Worm (Caenorhabditis elegans): ENCODE data around the gene D2024.18.
"Not testable (repeated sequence)": the region's sequence is repeated elsewhere in the genome, so short reads cannot be mapped to it uniquely, and the experiment has no call there.

D2024.18 gene

DNA sequence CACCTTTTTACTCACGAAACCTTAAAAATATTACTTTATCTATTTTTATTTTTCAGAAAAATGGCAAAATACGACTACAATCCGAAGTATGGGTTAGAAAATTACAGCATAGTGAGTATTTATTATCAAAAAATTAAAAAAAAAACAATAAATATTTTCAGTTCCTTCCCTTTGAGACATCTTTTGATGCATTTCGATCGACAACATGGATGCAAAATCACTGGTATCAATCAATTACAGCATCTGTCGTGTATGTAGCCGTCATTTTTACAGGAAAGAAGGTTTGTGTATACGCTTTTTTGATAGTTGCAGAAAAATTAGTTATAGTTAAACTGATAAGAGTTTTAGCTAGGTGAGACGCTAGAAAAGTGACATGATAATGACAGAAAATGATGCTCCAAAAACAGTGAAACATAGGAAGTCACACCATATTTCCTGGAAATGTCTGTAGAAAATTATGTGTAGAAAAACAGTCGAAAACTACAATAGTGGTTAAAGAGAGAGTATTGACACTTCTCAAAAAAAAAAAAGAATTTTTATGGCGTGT, 12.5 kb upstream of the D2024.18 start, which contains the start of gene elo-3:
TSS of gene elo-3 (plus strand) at position 51 of the 547 bp plus-strand sequence.
- no peak for TF ChIP-seq unc-62 (GFP tag; optimal IDR thresholded peaks at IDR 0.05)

DNA sequence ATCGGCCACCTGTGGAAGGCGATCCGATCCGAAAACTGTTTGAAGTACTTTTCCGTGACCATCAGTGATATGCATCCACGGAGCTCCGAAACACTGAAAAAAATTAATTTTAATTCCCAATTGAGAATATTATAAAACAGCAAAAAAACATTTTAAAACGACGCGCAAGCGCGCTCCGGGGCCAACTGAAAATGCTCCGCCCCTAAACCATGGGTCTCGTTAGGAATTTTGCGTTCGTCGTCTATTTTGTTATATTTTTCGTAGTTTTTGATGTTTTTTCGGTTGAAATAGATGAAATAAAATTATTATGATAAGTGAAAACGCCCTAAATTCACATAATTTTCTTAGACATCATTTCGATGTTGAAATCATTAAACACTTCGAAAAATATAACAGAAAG, 9.7 kb upstream of the D2024.18 start:
- TF ChIP-seq unc-62 (GFP tag; optimal IDR thresholded peaks at IDR 0.05): no peak

DNA sequence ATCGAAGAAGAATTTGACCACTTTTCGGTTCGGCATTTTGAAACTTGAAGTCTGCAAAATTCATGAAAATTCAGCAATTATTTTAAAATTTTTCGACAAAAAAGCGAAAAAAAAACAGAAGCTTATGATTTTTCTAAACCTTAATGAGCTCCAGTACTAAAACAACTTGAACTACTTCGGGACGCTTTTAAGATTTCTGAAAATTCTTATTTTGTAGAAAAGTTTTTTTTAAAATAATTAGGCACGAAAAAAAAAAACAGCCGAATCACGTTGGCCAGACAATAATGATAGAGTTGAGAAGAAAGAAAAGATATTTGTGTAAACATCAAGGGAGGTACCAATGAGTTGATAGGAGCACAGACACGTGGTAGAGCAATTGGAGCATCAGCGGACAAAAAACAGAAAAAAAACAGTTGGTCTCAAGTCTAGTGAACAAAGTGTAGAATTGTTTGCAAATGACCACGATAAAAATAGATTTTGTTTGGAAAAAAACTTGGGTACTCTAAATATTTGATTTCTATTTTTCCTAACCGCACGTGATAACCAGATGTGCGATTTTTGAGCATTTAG, 8.0 kb upstream of the D2024.18 start, which contains the start of gene gstk-2:
TSS of gene gstk-2 (minus strand) at position 51 of the 570 bp plus-strand sequence.
- TF ChIP-seq unc-62 (GFP tag; optimal IDR thresholded peaks at IDR 0.05): no peak

DNA sequence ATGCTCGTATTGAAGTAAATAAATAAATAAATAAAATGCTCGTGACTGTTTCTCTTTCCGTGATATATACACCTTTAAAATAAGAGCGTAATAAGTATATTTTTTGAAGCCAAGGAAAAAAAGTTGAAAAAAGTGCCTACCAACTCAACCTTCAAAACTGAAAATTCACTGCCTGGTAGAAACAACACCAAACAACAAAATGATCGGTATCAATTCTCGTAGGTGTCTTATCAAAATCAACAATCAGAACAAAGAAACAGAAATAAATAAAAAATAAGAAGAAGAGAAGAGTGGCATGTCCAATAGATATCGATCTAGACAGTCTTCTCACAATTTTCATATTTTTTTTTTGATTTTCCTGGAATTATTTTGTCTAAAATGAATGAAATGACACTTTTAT, 6.3 kb upstream of the D2024.18 start, which contains the start of gene afmd-1:
TSS of gene afmd-1 (plus strand) at position 316 of the 400 bp plus-strand sequence.
- TF ChIP-seq unc-62 (GFP tag; optimal IDR thresholded peaks at IDR 0.05): no peak

DNA sequence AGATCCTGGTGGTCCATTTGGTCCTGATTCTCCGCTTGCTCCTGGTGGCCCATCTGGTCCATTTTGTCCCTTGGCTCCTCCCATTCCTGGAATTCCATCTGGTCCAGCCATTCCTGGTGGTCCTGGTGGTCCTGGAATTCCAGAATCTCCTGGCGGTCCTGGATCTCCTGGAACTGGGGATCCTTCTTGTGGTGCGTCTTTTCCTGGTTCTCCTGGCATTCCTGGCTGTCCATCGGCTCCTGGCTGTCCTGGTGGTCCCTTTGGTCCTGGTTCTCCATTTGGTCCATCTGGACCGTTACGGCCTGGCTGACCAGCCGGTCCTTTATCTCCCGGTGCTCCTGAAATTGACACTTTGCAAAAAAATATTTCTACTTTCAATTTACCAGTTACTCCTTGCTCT, 4.7 kb upstream of the D2024.18 start:
- TF ChIP-seq unc-62 (GFP tag; optimal IDR thresholded peaks at IDR 0.05): no peak

DNA sequence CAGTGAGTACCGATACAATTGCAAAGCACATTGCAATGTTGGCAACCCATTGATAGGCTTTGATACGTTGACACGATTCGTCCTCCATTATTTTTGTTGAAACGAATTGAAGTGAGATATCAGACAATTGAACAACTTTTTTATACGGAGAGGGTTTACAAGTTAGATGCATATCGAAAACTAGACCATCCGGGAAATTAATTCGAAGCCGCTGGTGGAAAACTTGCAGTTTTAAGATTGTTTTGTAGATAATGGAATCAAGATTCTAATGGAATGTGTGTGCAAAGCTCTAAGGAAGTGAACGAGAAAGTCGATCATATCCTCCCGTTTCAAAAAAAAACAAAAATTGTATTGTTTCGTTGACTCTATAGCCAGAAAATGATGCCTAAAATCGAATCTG, 3.7 kb upstream of the D2024.18 start, which contains the start of gene col-114:
TSS of gene col-114 (minus strand) at position 101 of the 400 bp plus-strand sequence.
- no peak for TF ChIP-seq unc-62 (GFP tag; optimal IDR thresholded peaks at IDR 0.05)

DNA sequence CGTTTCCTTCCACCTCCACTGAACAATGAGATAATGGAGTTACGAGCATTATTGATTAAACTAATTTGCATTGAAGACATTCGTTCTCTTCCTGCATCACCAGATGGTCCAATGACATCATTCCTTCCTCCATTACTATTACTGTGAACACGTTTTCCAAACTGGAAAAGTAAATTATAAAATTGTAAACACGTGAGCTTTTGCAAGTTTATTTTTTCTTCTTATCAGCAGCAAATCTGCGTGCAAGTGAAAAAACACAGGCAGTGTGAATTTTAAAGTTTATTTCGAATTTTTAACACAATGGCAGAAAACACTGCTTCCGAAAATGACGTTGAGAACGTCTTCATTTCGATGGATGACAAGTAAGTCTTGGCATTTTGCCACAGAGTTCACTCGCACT, 3.0 kb upstream of the D2024.18 start, which contains the start of gene D2024.1:
TSS of gene D2024.1 (plus strand) at position 301 of the 400 bp plus-strand sequence.
- not testable (repeated sequence) for TF ChIP-seq unc-62 (GFP tag; optimal IDR thresholded peaks at IDR 0.05)

DNA sequence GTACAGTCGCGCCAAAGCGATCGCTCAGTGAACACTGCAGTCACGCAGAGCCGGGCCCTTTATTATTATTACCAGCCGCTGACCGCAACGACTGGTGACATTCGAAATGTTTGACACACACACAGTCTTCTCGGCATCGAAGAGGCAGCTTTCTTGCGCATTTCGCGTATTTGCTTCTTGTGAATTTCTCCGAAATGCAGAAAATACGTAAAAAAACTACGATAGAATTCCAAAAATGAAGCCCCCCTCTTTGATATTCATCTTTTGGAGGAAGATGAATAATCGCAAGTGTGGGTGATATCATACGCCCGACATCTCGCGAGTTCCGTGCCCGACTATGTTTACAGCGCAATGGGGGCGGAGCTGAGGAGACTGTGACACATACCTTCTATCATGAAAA, 3.0 kb downstream of the D2024.18 start:
- no peak for TF ChIP-seq unc-62 (GFP tag; optimal IDR thresholded peaks at IDR 0.05)

DNA sequence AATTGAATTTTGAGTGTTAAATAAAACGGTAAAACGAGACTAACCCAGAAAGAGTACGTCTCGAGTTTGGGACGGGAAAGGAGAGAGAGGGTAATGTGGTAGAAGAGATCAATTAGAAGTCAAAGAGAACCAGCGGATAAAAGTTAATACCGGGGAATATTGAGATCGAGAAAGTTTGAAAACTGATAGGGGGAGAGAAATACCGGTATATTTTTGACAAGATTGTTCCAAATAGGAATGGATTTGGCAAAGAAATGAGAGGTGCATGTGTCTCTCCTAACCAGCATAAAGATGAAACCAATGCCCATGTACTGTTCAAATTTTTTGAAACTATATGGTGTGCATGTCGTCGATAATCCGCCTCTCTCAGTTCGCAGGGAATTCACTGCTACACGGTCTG, 4.4 kb downstream of the D2024.18 start, which contains the start of gene C06E4.5:
TSS of gene C06E4.5 (plus strand) at position 301 of the 400 bp plus-strand sequence.
- TF ChIP-seq unc-62 (GFP tag; optimal IDR thresholded peaks at IDR 0.05): not testable (repeated sequence)

DNA sequence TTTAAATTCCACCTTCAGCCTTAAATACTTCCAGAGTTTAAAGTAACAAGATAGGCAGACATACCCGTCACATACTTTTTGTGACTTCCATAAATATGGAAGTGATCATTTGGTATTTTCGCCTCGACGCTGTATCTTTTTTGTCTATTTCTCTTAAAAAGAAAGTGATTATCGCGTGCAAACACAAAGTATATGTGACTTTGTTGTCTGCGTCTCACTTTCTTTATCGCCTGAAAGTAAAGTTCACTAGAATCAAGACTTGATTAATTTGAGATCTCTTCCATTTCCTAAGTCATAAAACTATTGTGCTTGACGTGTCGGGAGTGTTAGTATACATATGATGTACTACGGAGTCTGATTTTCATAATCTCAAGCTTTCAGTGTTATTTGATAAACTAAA, 8.0 kb downstream of the D2024.18 start, which contains the start of gene C06E4.6:
TSS of gene C06E4.6 (minus strand) at position 51 of the 400 bp plus-strand sequence.
- no peak for TF ChIP-seq unc-62 (GFP tag; optimal IDR thresholded peaks at IDR 0.05)

DNA sequence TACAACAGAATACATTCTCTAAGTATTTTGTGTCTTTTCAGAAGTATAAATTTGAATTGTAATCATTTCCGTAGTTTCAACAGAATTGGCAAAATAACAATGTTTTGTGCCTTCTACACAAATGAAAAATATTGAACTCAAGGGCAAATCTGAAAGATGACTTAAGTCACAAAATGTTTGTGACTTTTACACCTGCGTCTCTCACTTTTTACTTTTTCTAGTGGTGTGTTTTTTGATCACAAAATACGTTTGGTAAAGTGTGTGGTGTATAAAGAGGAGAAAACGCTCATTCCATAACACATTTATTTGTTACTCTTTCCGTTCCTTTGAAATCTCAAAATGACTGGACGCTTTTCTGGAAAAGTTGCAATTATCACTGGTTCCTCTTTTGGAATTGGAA, 10.3 kb downstream of the D2024.18 start, which contains the start of gene C06E4.3:
TSS of gene C06E4.3 (plus strand) at position 289 of the 400 bp plus-strand sequence.
- no peak for TF ChIP-seq unc-62 (GFP tag; optimal IDR thresholded peaks at IDR 0.05)

DNA sequence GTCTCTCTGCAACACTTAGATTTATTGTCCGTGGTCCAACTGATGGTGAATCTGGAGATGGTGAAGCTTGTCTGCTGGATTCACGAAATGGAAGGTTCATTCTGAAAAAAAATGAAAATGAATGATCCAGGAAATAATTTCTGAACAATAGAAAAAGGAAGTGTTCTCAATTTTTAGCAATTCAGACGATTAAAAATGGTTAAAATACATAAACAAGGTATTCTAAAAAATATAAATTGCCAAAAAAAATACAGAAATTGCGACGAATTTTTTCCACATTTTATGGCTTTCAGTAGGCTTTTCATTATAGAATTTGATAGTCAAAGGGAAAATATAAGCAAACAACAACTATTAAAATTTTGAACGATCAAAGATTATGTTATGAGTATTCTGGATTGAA, 12.9 kb downstream of the D2024.18 start, which contains the start of gene glb-2:
TSS of gene glb-2 (minus strand) at position 101 of the 400 bp plus-strand sequence.
- no peak for TF ChIP-seq unc-62 (GFP tag; optimal IDR thresholded peaks at IDR 0.05)

DNA sequence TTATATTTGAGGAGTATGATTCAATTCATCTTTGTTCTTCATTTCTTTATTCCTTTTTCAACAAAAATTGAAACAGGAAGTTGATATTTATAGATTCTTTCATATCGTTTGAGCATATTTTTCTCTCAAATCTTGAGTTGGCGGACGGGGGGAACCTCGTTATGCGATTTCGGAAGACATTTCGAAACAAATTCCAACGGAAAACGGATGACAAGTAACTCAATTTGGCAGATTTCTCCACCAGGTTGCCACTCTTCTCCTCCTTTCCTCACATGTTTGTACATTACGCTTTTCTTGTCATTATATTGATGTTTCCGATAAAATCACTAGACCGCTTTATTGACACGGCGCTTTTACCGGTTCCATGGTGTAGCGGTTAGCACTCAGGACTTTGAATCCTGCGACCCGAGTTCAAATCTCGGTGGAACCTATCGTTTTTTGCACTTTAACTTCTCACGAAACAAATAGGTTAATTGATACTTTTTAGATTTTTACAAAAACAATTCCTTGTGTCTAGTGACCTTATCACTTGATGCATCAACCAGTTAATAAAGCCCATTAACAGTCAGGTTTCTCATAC, 24.8 kb downstream of the D2024.18 start:
- no peak for TF ChIP-seq unc-62 (GFP tag; optimal IDR thresholded peaks at IDR 0.05)

DNA sequence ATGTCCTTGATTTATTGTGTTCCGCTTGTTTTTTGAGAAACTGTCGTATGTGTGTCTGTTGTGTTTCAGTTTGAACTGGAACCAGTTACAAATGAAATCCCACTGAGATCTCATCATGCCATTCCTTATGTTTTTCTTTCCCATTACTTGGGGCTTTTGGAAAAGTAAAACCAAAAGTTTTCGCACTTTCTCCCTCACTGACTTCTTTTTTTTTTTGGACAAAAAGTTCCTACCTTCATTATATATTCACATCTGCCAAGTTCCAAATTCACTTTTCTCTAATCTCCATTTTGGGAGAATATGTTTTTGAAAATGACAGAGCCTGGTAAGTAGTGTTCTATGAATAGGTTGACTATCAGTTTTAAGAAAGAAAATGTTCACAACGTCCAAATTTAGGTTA, 26.4 kb downstream of the D2024.18 start, which contains the start of gene C06E4.2:
TSS of gene C06E4.2 (plus strand) at position 301 of the 400 bp plus-strand sequence.
- no peak for TF ChIP-seq unc-62 (GFP tag; optimal IDR thresholded peaks at IDR 0.05)

DNA sequence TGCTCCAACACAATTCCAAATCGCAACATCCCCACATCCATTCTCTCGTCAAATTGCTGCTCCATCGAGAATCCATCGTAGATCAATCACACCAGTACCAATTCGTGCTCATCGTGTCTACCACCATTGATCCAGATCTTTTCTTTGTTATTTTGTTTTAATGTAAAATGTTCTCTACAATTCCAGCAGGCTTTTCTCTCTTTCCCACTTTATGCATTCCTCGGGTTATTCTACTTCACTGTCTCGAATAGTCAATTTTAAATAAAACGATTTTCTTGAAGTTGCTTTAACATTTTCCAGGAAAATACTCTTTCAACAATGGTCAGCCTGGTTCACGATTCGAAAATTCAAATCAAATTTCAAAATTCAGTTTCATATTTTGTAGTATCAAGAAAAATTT, 32.7 kb downstream of the D2024.18 start, which contains the start of gene C06E4.1:
TSS of gene C06E4.1 (plus strand) at position 301 of the 400 bp plus-strand sequence.
- TF ChIP-seq unc-62 (GFP tag; optimal IDR thresholded peaks at IDR 0.05): no peak

DNA sequence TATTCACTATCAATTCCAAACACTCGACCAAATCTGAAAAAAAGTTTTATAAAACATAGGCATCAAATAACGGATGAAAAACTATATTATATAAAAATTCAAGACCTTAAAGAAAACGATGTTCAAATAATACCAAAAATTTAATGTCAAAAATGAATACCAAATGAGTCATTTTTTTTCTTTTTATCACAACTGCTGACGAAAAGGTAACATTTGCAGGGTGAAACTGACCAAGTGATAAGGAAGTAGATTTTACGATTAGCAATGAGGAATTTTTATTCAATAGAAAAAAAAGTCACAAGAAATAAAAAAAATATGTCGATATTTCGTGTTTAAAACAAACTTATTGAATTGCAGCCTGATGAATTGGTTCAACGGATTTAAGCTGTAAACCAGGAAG, 35.6 kb downstream of the D2024.18 start, which contains the start of gene C06E4.8:
TSS of gene C06E4.8 (minus strand) at position 37 of the 400 bp plus-strand sequence.
- TF ChIP-seq unc-62 (GFP tag; optimal IDR thresholded peaks at IDR 0.05): no peak

Data from whole organism, dauer.